Worm (Caenorhabditis elegans) whole organism, L4/young adult: ENCODE results near the gene Y43F8A.2.

Experiments used
- W03F9.2 ChIP-seq: fragments of 150-350 bp; optimal IDR thresholded peaks from 2 replicates; lab custom pipeline; 2014; ENCODE audit warnings: missing biosample characterization, missing genetic modification characterization
- dao-5 ChIP-seq: sonication (generic microtip); optimal IDR thresholded peaks from 2 replicates; lab custom pipeline; 2016; ENCODE audit warnings: missing genotype, missing genetic modification characterization, moderate library complexity, missing compliant biosample characterization
- him-1 ChIP-seq: sonication (generic microtip); optimal IDR thresholded peaks from 2 replicates; lab custom pipeline; 2016; ENCODE audit warnings: missing genotype, missing genetic modification reagents, missing genetic modification characterization, missing compliant biosample characterization

ce11 chrV:19337333-19337732 is 34.0 kb upstream of the Y43F8A.2 start:
- TF ChIP-seq him-1 (tag; lab: Kevin White, UChicago) (no peak), dao-5 (tag; lab: Kevin White, UChicago) (no peak), W03F9.2 (tag; lab: Kevin White, UChicago) (no peak)
